Worm (Caenorhabditis elegans): ENCODE measurements around the gene sdz-33.
A peak's percentile ranks its signal among the peaks of the same experiment; 100 is the strongest.

DNA sequence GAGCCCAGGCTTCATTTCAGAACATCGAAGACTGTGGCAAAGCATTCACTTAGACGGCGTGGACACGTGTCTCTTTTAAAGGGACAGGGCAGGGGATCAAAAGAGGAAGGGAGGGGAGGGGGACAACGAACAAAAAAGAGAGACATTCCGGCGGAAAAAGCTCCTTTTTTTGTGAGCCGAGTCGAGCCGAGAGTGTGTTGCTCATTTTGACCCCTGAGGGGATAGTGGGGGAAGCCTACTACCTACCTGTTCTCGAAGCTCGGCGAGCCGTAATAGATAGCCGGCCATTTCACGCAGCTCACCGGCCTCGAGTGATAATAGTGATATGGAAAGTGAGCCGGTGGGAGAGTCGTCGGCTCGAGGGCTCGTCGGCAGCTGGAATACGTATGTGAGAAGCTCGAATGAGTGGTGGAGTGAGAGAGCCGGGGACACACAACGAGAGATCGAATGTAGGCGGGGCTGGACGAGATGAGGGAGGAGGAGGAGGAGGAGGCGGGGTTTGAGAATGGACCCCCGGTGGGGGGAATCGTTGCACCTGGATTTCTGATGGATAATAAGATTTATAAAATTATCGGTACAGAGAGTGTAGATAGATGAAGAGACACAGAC lies 29.5 kb downstream of the sdz-33 start:
- TF ChIP-seq ref-1 (GFP tag; conservative IDR thresholded peaks at IDR 0.05) (no peak), klf-2 (GFP tag; conservative IDR thresholded peaks at IDR 0.05) (peak; percentile 15; the same call in 1 of the 2 replicates), flt-1 (GFP tag; IDR thresholded peaks at IDR 0.05) (no peak), ztf-29 (GFP tag; IDR thresholded peaks at IDR 0.05) (no peak), ztf-23 (GFP tag; IDR thresholded peaks at IDR 0.05) (no peak), tab-1 (GFP tag; IDR thresholded peaks at IDR 0.05) (no peak), cog-1 (tag; optimal IDR thresholded peaks at IDR 0.05) (no peak)
